Fruit fly (Drosophila melanogaster) whole organism, embryonic: ENCODE measurements around the gene CG42751.
A peak's percentile ranks its signal among the peaks of the same experiment; 100 is the strongest.

Source experiments
- Aef1 ChIP-seq: fragments of 200-800 bp; sonication (Bioruptor generic); IDR thresholded peaks from 3 replicates; pipeline ENCODE4 v1.3.6; 2022; ENCODE audit warnings: missing biosample characterization, missing genetic modification characterization
- Bteb2 ChIP-seq: fragments of 200-800 bp; sonication (Bioruptor generic); optimal IDR thresholded peaks from 2 replicates; lab custom pipeline; 2016; ENCODE audit warnings: missing biosample characterization, missing genetic modification characterization
- CG10462 ChIP-seq: fragments of 200-800 bp; sonication (Bioruptor generic); optimal IDR thresholded peaks from 2 replicates; lab custom pipeline; 2016; ENCODE audit warnings: missing biosample characterization, missing genetic modification characterization
- CG10959 ChIP-seq: fragments of 200-800 bp; sonication (Bioruptor generic); IDR thresholded peaks from 2 replicates; pipeline ENCODE4 v1.3.6; 2022; ENCODE audit warnings: missing biosample characterization, missing genetic modification characterization
- CG11456 ChIP-seq: fragments of 200-800 bp; sonication (Bioruptor generic); IDR thresholded peaks from 3 replicates; pipeline ENCODE4 v1.3.6; 2022; ENCODE audit warnings: missing biosample characterization, missing genetic modification characterization
- CG11695 ChIP-seq: fragments of 200-800 bp; sonication (Bioruptor generic); IDR thresholded peaks from 3 replicates; pipeline ENCODE4 v1.3.6; 2022; ENCODE audit warnings: missing biosample characterization, missing genetic modification characterization
- CG12769 ChIP-seq: fragments of 200-800 bp; sonication (Bioruptor generic); optimal IDR thresholded peaks from 2 replicates; lab custom pipeline; 2019; ENCODE audit warnings: missing biosample characterization, mild to moderate bottlenecking, missing genetic modification characterization, moderate library complexity
- CG1603 ChIP-seq: fragments of 200-800 bp; sonication (Bioruptor generic); optimal IDR thresholded peaks from 2 replicates; lab custom pipeline; 2019; ENCODE audit warnings: missing biosample characterization, mild to moderate bottlenecking, missing genetic modification characterization, moderate library complexity
- CG17328 ChIP-seq: fragments of 200-800 bp; sonication (Bioruptor generic); IDR thresholded peaks from 2 replicates; pipeline ENCODE4 v1.3.6; 2022; ENCODE audit warnings: missing biosample characterization, missing genetic modification characterization
- CG2678 ChIP-seq: fragments of 200-800 bp; sonication (Bioruptor generic); optimal IDR thresholded peaks from 3 replicates; lab custom pipeline; 2019; ENCODE audit warnings: missing biosample characterization, mild to moderate bottlenecking, missing genetic modification characterization, moderate library complexity
- CG2889 ChIP-seq: fragments of 200-800 bp; sonication (Bioruptor generic); IDR thresholded peaks from 3 replicates; pipeline ENCODE4 v1.3.6; 2022; ENCODE audit warnings: missing biosample characterization, missing genetic modification characterization
- CG3163 ChIP-seq: fragments of 200-800 bp; sonication (Bioruptor generic); optimal IDR thresholded peaks from 3 replicates; lab custom pipeline; 2016; ENCODE audit warnings: missing biosample characterization, missing genetic modification characterization
- CG5245 ChIP-seq: fragments of 200-800 bp; sonication (Bioruptor generic); optimal IDR thresholded peaks from 3 replicates; lab custom pipeline; 2016; ENCODE audit warnings: missing biosample characterization, missing genetic modification characterization
- CG6765 ChIP-seq: fragments of 200-800 bp; sonication (Bioruptor generic); optimal IDR thresholded peaks from 3 replicates; lab custom pipeline; 2017; ENCODE audit warnings: missing biosample characterization, mild to moderate bottlenecking, missing genetic modification characterization
- CG7556 ChIP-seq: fragments of 200-800 bp; sonication (Bioruptor generic); optimal IDR thresholded peaks from 2 replicates; lab custom pipeline; 2017; ENCODE audit warnings: missing biosample characterization, mild to moderate bottlenecking, missing genetic modification characterization
- CG8290 ChIP-seq, 3 experiments: fragments of 200-800 bp; sonication (Bioruptor generic); optimal IDR thresholded peaks; 2 replicates each; lab custom pipeline; 2016 to 2019; ENCODE audit warnings: missing biosample characterization in 3 of 3, missing genetic modification characterization in 3 of 3, mild to moderate bottlenecking in 2 of 3, moderate library complexity in 1 of 3
- CG8944 ChIP-seq: fragments of 200-800 bp; sonication (Bioruptor generic); optimal IDR thresholded peaks from 3 replicates; lab custom pipeline; 2016; ENCODE audit warnings: missing biosample characterization, missing genetic modification characterization
- D19B ChIP-seq: fragments of 200-800 bp; sonication (Bioruptor generic); optimal IDR thresholded peaks from 2 replicates; lab custom pipeline; 2017; ENCODE audit warnings: missing biosample characterization, mild to moderate bottlenecking, missing genetic modification characterization
- Dad ChIP-seq: fragments of 200-800 bp; sonication (Bioruptor generic); optimal IDR thresholded peaks from 3 replicates; lab custom pipeline; 2016; ENCODE audit warnings: missing biosample characterization, missing genetic modification characterization
- Dbx ChIP-seq: fragments of 200-800 bp; sonication (Bioruptor generic); IDR thresholded peaks from 3 replicates; pipeline ENCODE4 v1.3.6; 2022; ENCODE audit warnings: missing biosample characterization, missing genetic modification characterization
- Deaf1 ChIP-seq: fragments of 200-800 bp; optimal IDR thresholded peaks from 3 replicates; lab custom pipeline; 2019; ENCODE audit warnings: missing biosample characterization, mild to moderate bottlenecking, missing genetic modification characterization, moderate library complexity
- Ets65A ChIP-seq: fragments of 200-800 bp; sonication (Bioruptor generic); peaks from one replicate; lab custom pipeline; 2016; ENCODE audit warnings: missing biosample characterization, missing genetic modification characterization
- HLH4C ChIP-seq: fragments of 200-800 bp; sonication (Bioruptor generic); IDR thresholded peaks from 3 replicates; pipeline ENCODE4 v1.3.6; 2022; ENCODE audit warnings: missing biosample characterization, missing genetic modification characterization; ENCODE audit not compliant: partially characterized antibody
- Med ChIP-seq: fragments of 200-800 bp; sonication (Bioruptor generic); peaks from one replicate; lab custom pipeline; 2016; ENCODE audit warnings: missing biosample characterization, missing genetic modification characterization, mild to moderate bottlenecking, inconsistent platforms, moderate library complexity
- Rfx ChIP-seq: fragments of 200-800 bp; sonication (Bioruptor generic); IDR thresholded peaks from 2 replicates; pipeline ENCODE4 v1.3.6; 2022; ENCODE audit warnings: missing biosample characterization, missing genetic modification characterization
- Sox100B ChIP-seq: fragments of 200-800 bp; sonication (Bioruptor generic); optimal IDR thresholded peaks from 3 replicates; lab custom pipeline; 2018; ENCODE audit warnings: missing biosample characterization, mild to moderate bottlenecking, missing genetic modification characterization
- Spps ChIP-seq: fragments of 200-800 bp; sonication (Bioruptor generic); optimal IDR thresholded peaks from 2 replicates; lab custom pipeline; 2018; ENCODE audit warnings: missing biosample characterization, mild to moderate bottlenecking, missing genetic modification characterization
- Trl ChIP-seq, 3 experiments: fragments of >200 bp in 2 of 3; fragments of 200-800 bp in 1 of 3; sonication (Bioruptor generic) in 1 of 3; optimal IDR thresholded peaks; 2 replicates in 1 of 3; 3 replicates in 2 of 3; lab custom pipeline; 2016 to 2017; ENCODE audit warnings: missing biosample characterization in 1 of 3, missing genetic modification characterization in 1 of 3
- bowl ChIP-seq: fragments of 200-800 bp; sonication (Bioruptor generic); IDR thresholded peaks from 2 replicates; pipeline ENCODE4 v1.3.6; 2022; ENCODE audit warnings: missing biosample characterization, missing genetic modification characterization
- cas ChIP-seq: fragments of 200-800 bp; sonication (Bioruptor generic); IDR thresholded peaks from 2 replicates; pipeline ENCODE4 v1.3.6; 2022; ENCODE audit warnings: missing biosample characterization, missing genetic modification characterization
- ems ChIP-seq: fragments of 200-800 bp; sonication (Bioruptor generic); optimal IDR thresholded peaks from 3 replicates; lab custom pipeline; 2016; ENCODE audit warnings: missing biosample characterization, missing genetic modification characterization
- fru ChIP-seq: fragments of >200 bp; optimal IDR thresholded peaks from 2 replicates; lab custom pipeline; 2017
- fu2 ChIP-seq: fragments of 200-800 bp; sonication (Bioruptor generic); optimal IDR thresholded peaks from 2 replicates; lab custom pipeline; 2016; ENCODE audit warnings: missing biosample characterization, missing genetic modification characterization
- gcm2 ChIP-seq: fragments of 200-800 bp; sonication (Bioruptor generic); optimal IDR thresholded peaks from 2 replicates; lab custom pipeline; 2016; ENCODE audit warnings: missing biosample characterization, missing genetic modification characterization
- grn ChIP-seq: fragments of 200-800 bp; sonication (Bioruptor generic); optimal IDR thresholded peaks from 3 replicates; lab custom pipeline; 2017; ENCODE audit warnings: missing biosample characterization, missing genetic modification characterization
- hbn ChIP-seq: fragments of 200-800 bp; sonication (Bioruptor generic); IDR thresholded peaks from 2 replicates; pipeline ENCODE4 v1.3.6; 2022; ENCODE audit warnings: missing biosample characterization, missing genetic modification characterization; ENCODE audit not compliant: partially characterized antibody
- klu ChIP-seq: fragments of 200-800 bp; sonication (Bioruptor generic); IDR thresholded peaks from 2 replicates; pipeline ENCODE4 v1.3.6; 2022; ENCODE audit warnings: missing biosample characterization, missing genetic modification characterization
- maf-S ChIP-seq: fragments of 200-800 bp; sonication (Bioruptor generic); optimal IDR thresholded peaks from 2 replicates; lab custom pipeline; 2016; ENCODE audit warnings: missing biosample characterization, missing genetic modification characterization
- mld ChIP-seq: fragments of 200-800 bp; sonication (Bioruptor generic); IDR thresholded peaks from 3 replicates; pipeline ENCODE4 v1.3.6; 2022; ENCODE audit warnings: missing biosample characterization, missing genetic modification characterization; ENCODE audit not compliant: partially characterized antibody
- otp ChIP-seq: fragments of 200-800 bp; sonication (Bioruptor generic); IDR thresholded peaks from 3 replicates; pipeline ENCODE4, ENCODE4 v1.3.6; 2022; ENCODE audit warnings: missing biosample characterization, missing genetic modification characterization
- peb ChIP-seq: fragments of 200-800 bp; sonication (Bioruptor generic); IDR thresholded peaks from 2 replicates; pipeline ENCODE4 v1.3.6; 2022; ENCODE audit warnings: missing biosample characterization, missing genetic modification characterization
- prd ChIP-seq, 3 experiments: fragments of >200 bp in 2 of 3; fragments of 200-800 bp in 1 of 3; sonication (Bioruptor generic) in 1 of 3; optimal IDR thresholded peaks in 2 of 3; IDR thresholded peaks in 1 of 3; 2 replicates in 2 of 3; 3 replicates in 1 of 3; pipeline versions ENCODE4 v1.3.6 to Lab custom; 2017 to 2022; ENCODE audit warnings: missing biosample characterization in 1 of 3, missing genetic modification characterization in 1 of 3
- row ChIP-seq: fragments of 200-800 bp; sonication (Bioruptor generic); IDR thresholded peaks from 3 replicates; pipeline ENCODE4 v1.3.6; 2022; ENCODE audit warnings: missing biosample characterization, missing genetic modification characterization
- run ChIP-seq: fragments of 200-800 bp; sonication (Bioruptor generic); optimal IDR thresholded peaks from 3 replicates; lab custom pipeline; 2018; ENCODE audit warnings: missing biosample characterization, mild to moderate bottlenecking, missing genetic modification characterization
- sc ChIP-seq, 3 experiments: fragments of >200 bp in 2 of 3; fragments of 200-800 bp in 1 of 3; sonication (Bioruptor generic) in 1 of 3; optimal IDR thresholded peaks; 2 replicates in 2 of 3; 3 replicates in 1 of 3; lab custom pipeline; 2017; ENCODE audit warnings: mild to moderate bottlenecking in 1 of 3, missing biosample characterization in 1 of 3, missing genetic modification characterization in 1 of 3, missing genetic modification reagents in 1 of 3
- scrt ChIP-seq: fragments of 200-800 bp; sonication (Bioruptor generic); optimal IDR thresholded peaks from 2 replicates; lab custom pipeline; 2018; ENCODE audit warnings: missing biosample characterization, mild to moderate bottlenecking, missing genetic modification characterization, moderate library complexity
- seq ChIP-seq: fragments of 200-800 bp; sonication (Bioruptor generic); IDR thresholded peaks from 2 replicates; pipeline ENCODE4 v1.3.6; 2022; ENCODE audit warnings: missing biosample characterization, missing genetic modification characterization
- so ChIP-seq: fragments of 200-800 bp; sonication (Bioruptor generic); IDR thresholded peaks from 3 replicates; pipeline ENCODE4 v1.3.6; 2022; ENCODE audit warnings: missing biosample characterization, missing genetic modification characterization
- wor ChIP-seq: fragments of 200-800 bp; sonication (Bioruptor generic); IDR thresholded peaks from 2 replicates; pipeline ENCODE4 v1.3.6; 2022; ENCODE audit warnings: missing biosample characterization, missing genetic modification characterization
- zen ChIP-seq: fragments of 200-800 bp; sonication (Bioruptor generic); optimal IDR thresholded peaks from 3 replicates; lab custom pipeline; 2018; ENCODE audit warnings: missing biosample characterization, mild to moderate bottlenecking, missing genetic modification characterization, moderate library complexity

The CG42751 gene

dm6 chr2L:11902483-11902882, 49.3 kb downstream of the CG42751 start (continued):
- TF ChIP-seq wor (GFP tag; lab: Robert Waterston, UW): no peak
- 0 out of 2 replicates have a peak, but pooled peaks have one; percentile 13 for TF ChIP-seq seq (GFP tag; lab: Robert Waterston, UW)
- TF ChIP-seq D19B: peak; percentile 8
- TF ChIP-seq CG2678 (tag; lab: Kevin White, UChicago): peak; percentile 51
- TF ChIP-seq row (GFP tag; lab: Robert Waterston, UW): no peak; the same call in 1 of the 3 replicates
- TF ChIP-seq CG8290 (GFP tag; optimal IDR thresholded peaks at IDR 0.05; lab: Kevin White, UChicago): no peak
- peak in 1 of 2 experiments; percentile 62 for TF ChIP-seq CG8290 (tag; optimal IDR thresholded peaks at IDR 0.05; lab: Kevin White, UChicago)
- TF ChIP-seq Rfx (GFP tag; lab: Robert Waterston, UW): peak; percentile 68
- TF ChIP-seq Dbx: peak; percentile 63; the same call in 1 of the 3 replicates
- TF ChIP-seq Trl (optimal IDR thresholded peaks at IDR 0.05; lab: Kevin White, UChicago): no peak
- TF ChIP-seq Trl (GFP tag; optimal IDR thresholded peaks at IDR 0.05; lab: Kevin White, UChicago): no peak
- TF ChIP-seq CG17328: peak; percentile 34; the same call in 1 of the 2 replicates
- TF ChIP-seq bowl (GFP tag; lab: Robert Waterston, UW): no peak
- no peak for TF ChIP-seq Spps (tag; lab: Kevin White, UChicago)
- no peak for TF ChIP-seq so (GFP tag; lab: Robert Waterston, UW)
- TF ChIP-seq fu2 (GFP tag; lab: Kevin White, UChicago): no peak
- TF ChIP-seq cas: no peak
- TF ChIP-seq klu: no peak
- no peak for TF ChIP-seq prd (optimal IDR thresholded peaks at IDR 0.05; lab: Kevin White, UChicago)
- TF ChIP-seq prd (GFP tag; IDR thresholded peaks at IDR 0.05; lab: Robert Waterston, UW): peak; percentile 55; the same call in 1 of the 3 replicates
- no peak for TF ChIP-seq maf-S (GFP tag; lab: Kevin White, UChicago)
- peak; percentile 55 for TF ChIP-seq CG12769 (tag; lab: Kevin White, UChicago)
- TF ChIP-seq CG5245 (GFP tag; lab: Kevin White, UChicago): no peak
- no peak for TF ChIP-seq fru (lab: Kevin White, UChicago)
- no peak for TF ChIP-seq CG6765 (GFP tag; lab: Kevin White, UChicago)
- no peak for TF ChIP-seq HLH4C
- no peak for TF ChIP-seq grn
- TF ChIP-seq CG1603: peak; percentile 12
- 0 out of 3 replicates have a peak, but pooled peaks have one; percentile 36 for TF ChIP-seq CG11456 (GFP tag; lab: Robert Waterston, UW)
- no peak for TF ChIP-seq hbn (GFP tag; lab: Robert Waterston, UW)
- no peak for TF ChIP-seq Dad (GFP tag; lab: Kevin White, UChicago)
- TF ChIP-seq zen (tag; lab: Kevin White, UChicago): no peak
- no peak for TF ChIP-seq ems (GFP tag; lab: Kevin White, UChicago)
- TF ChIP-seq, all 482 proteins: peak for 82

dm6 chr2L:11903335-11903734, 50.1 kb downstream of the CG42751 start:
- TF ChIP-seq gcm2 (GFP tag; lab: Kevin White, UChicago) (no peak), scrt (GFP tag; lab: Kevin White, UChicago) (peak; percentile 1), run (no peak), Deaf1 (tag; lab: Kevin White, UChicago) (peak; percentile 62), CG3163 (GFP tag; lab: Kevin White, UChicago) (peak; percentile 60), CG10462 (GFP tag; lab: Kevin White, UChicago) (no peak), CG7556 (GFP tag; lab: Kevin White, UChicago) (no peak), CG11695 (GFP tag; lab: Robert Waterston, UW) (no peak), Aef1 (no peak), Trl (optimal IDR thresholded peaks at IDR 0.05; lab: Kevin White, UChicago) (peak; percentile 24 to 47), Trl (GFP tag; optimal IDR thresholded peaks at IDR 0.05; lab: Kevin White, UChicago) (no peak), CG2889 (GFP tag; lab: Robert Waterston, UW) (no peak), Ets65A (peak; percentile 86), mld (GFP tag; lab: Robert Waterston, UW) (no peak), sc (optimal IDR thresholded peaks at IDR 0.05; lab: Kevin White, UChicago) (no peak), sc (GFP tag; optimal IDR thresholded peaks at IDR 0.05; lab: Kevin White, UChicago) (no peak), Med (GFP tag; lab: Kevin White, UChicago) (peak; percentile 52), CG8944 (GFP tag; lab: Kevin White, UChicago) (no peak), Sox100B (GFP tag; lab: Kevin White, UChicago) (no peak), otp (GFP tag; lab: Robert Waterston, UW) (no peak), Bteb2 (no peak), CG10959 (no peak), peb (GFP tag; lab: Robert Waterston, UW) (no peak)
- TF ChIP-seq, all 482 proteins: peak for 6
